Worm (Caenorhabditis elegans) whole organism, L2 larva: ENCODE results near the gene ocr-1.

Experiments
- elt-1 ChIP-seq: fragments of 150-350 bp; optimal IDR thresholded peaks from 2 replicates; lab custom pipeline; 2014; ENCODE audit warnings: missing biosample characterization, missing genetic modification characterization
- elt-3 ChIP-seq: sonication (generic microtip); optimal IDR thresholded peaks from 2 replicates; lab custom pipeline; 2017; ENCODE audit warnings: missing biosample characterization, missing genetic modification characterization
- mab-5 ChIP-seq: fragments of 150-350 bp; optimal IDR thresholded peaks from 2 replicates; lab custom pipeline; 2014; ENCODE audit warnings: missing biosample characterization, missing genetic modification characterization
- nhr-10 ChIP-seq: sonication (generic microtip); optimal IDR thresholded peaks from 2 replicates; lab custom pipeline; 2017; ENCODE audit warnings: missing biosample characterization, missing genetic modification characterization
- snpc-4 ChIP-seq: fragments of 150-350 bp; optimal IDR thresholded peaks from 2 replicates; lab custom pipeline; 2014; ENCODE audit warnings: missing biosample characterization, missing genetic modification characterization

DNA sequence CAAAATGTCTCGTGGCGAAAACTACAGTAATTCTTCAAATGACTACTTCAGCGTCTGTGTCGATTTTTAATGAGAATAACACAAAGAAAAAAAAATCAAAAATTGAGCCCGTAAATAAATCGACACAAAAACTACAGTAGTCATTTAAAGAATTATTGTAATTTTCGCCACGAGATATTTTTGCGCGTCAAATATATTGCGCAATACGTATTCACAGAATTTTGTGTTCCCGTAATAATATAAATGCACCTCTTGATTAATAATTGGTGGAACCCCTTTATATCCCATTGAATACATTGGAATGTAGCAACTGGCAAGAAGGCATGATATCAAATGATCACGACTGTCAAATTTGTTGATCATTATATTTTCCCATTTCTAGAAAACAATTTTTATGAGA is 4.7 kb downstream of the ocr-1 start:
- TF ChIP-seq mab-5 (no peak), snpc-4 (no peak), nhr-10 (tag; lab: Kevin White, UChicago) (no peak), elt-1 (no peak), elt-3 (tag; lab: Kevin White, UChicago) (no peak)
